Worm (Caenorhabditis elegans) whole organism, young adult: Measurements from ENCODE around the gene R02F11.3.
A peak's percentile ranks its signal among the peaks of the same experiment; 100 is the strongest.
"Not testable (repeated sequence)": the region's sequence is repeated elsewhere in the genome, so short reads cannot be mapped to it uniquely, and the experiment has no call there.

Experiments
- C06A6.2 ChIP-seq: fragments of 200-800 bp; sonication (Bioruptor generic); conservative IDR thresholded peaks from 2 replicates; pipeline ENCODE4 v1.3.6; 2022; ENCODE audit warnings: missing genetic modification characterization, missing compliant biosample characterization
- F33H1.4 ChIP-seq: fragments of 200-800 bp; sonication (Bioruptor generic); IDR thresholded peaks from 2 replicates; pipeline ENCODE4 v1.3.6; 2022; ENCODE audit warnings: missing genetic modification reagents, missing genetic modification characterization, missing compliant biosample characterization
- F39B2.1 ChIP-seq: fragments of 200-800 bp; sonication (Bioruptor generic); IDR thresholded peaks from 2 replicates; pipeline ENCODE4 v1.3.6; 2022; ENCODE audit warnings: missing genetic modification reagents, missing genetic modification characterization, missing compliant biosample characterization
- F49E8.2 ChIP-seq: sonication (generic microtip); optimal IDR thresholded peaks from 3 replicates; lab custom pipeline; 2017; ENCODE audit warnings: missing genetic modification characterization, mild to moderate bottlenecking, missing compliant biosample characterization, antibody characterized with exemption, moderate library complexity; ENCODE audit not compliant: insufficient read depth
- F57C9.4 ChIP-seq: sonication (generic microtip); optimal IDR thresholded peaks from 2 replicates; lab custom pipeline; 2017; ENCODE audit warnings: mild to moderate bottlenecking, missing genetic modification characterization, missing compliant biosample characterization
- K12H6.12 ChIP-seq: fragments of 200-800 bp; sonication (Bioruptor generic); optimal IDR thresholded peaks from 2 replicates; lab custom pipeline; 2018; ENCODE audit warnings: mild to moderate bottlenecking, missing genetic modification characterization, missing compliant biosample characterization
- T26A5.8 ChIP-seq: sonication (generic microtip); optimal IDR thresholded peaks from 2 replicates; lab custom pipeline; 2016; ENCODE audit warnings: missing genetic modification characterization, missing compliant biosample characterization
- Y53G8AR.9 ChIP-seq: fragments of 200-800 bp; sonication (Bioruptor generic); conservative IDR thresholded peaks from 2 replicates; pipeline ENCODE4 v1.3.6; 2022; ENCODE audit warnings: missing genetic modification reagents, missing genetic modification characterization, missing compliant biosample characterization
- Y79H2A.3 ChIP-seq: fragments of 200-800 bp; sonication (Bioruptor generic); conservative IDR thresholded peaks from 2 replicates; pipeline ENCODE4 v1.3.6; 2022; ENCODE audit warnings: missing genetic modification reagents, missing genetic modification characterization, missing compliant biosample characterization
- Y95B8A.8 ChIP-seq: fragments of 200-800 bp; sonication (Bioruptor generic); IDR thresholded peaks from 2 replicates; pipeline ENCODE4 v1.3.6; 2022; ENCODE audit warnings: missing genetic modification reagents, missing genetic modification characterization, missing compliant biosample characterization
- akir-1 ChIP-seq: fragments of 200-800 bp; sonication (Bioruptor generic); optimal IDR thresholded peaks from 2 replicates; lab custom pipeline; 2018; ENCODE audit warnings: mild to moderate bottlenecking, missing genetic modification characterization, moderate library complexity, missing compliant biosample characterization
- ama-1 ChIP-seq, 3 experiments: fragments of 150-350 bp in 1 of 3; sonication (generic microtip) in 2 of 3; optimal IDR thresholded peaks; 2 replicates each; lab custom pipeline; 2014 to 2018; ENCODE audit warnings: missing biosample characterization in 2 of 3, missing genetic modification characterization in 2 of 3, missing genetic modification reagents in 2 of 3
- attf-3 ChIP-seq: fragments of 200-800 bp; sonication (Bioruptor generic); conservative IDR thresholded peaks from 2 replicates; pipeline ENCODE4 v1.3.6; 2022; ENCODE audit warnings: missing genetic modification reagents, missing genetic modification characterization, missing compliant biosample characterization
- attf-5 ChIP-seq: fragments of 200-800 bp; sonication (Bioruptor generic); optimal IDR thresholded peaks from 2 replicates; lab custom pipeline; 2018; ENCODE audit warnings: mild to moderate bottlenecking, missing genetic modification characterization, missing compliant biosample characterization
- attf-6 ChIP-seq: fragments of 200-800 bp; sonication (Bioruptor generic); IDR thresholded peaks from 2 replicates; pipeline ENCODE4 v1.3.6; 2022; ENCODE audit warnings: missing genetic modification reagents, missing genetic modification characterization, missing compliant biosample characterization
- bed-2 ChIP-seq: fragments of 200-800 bp; sonication (Bioruptor generic); IDR thresholded peaks from 2 replicates; pipeline ENCODE4 v1.3.6; 2022; ENCODE audit warnings: missing genetic modification reagents, missing genetic modification characterization, missing compliant biosample characterization
- ccch-3 ChIP-seq: fragments of 200-800 bp; sonication (Bioruptor generic); optimal IDR thresholded peaks from 2 replicates; lab custom pipeline; 2018; ENCODE audit warnings: mild to moderate bottlenecking, missing genetic modification characterization, missing compliant biosample characterization
- ceh-27 ChIP-seq: fragments of 200-800 bp; sonication (Bioruptor generic); optimal IDR thresholded peaks from 2 replicates; lab custom pipeline; 2018; ENCODE audit warnings: mild to moderate bottlenecking, missing genetic modification characterization, moderate library complexity, missing compliant biosample characterization
- ceh-58 ChIP-seq: fragments of 200-800 bp; sonication (Bioruptor generic); IDR thresholded peaks from 2 replicates; pipeline ENCODE4 v1.3.6; 2022; ENCODE audit warnings: missing genetic modification characterization, missing compliant biosample characterization
- chd-7 ChIP-seq: sonication (generic microtip); optimal IDR thresholded peaks from 2 replicates; lab custom pipeline; 2016; ENCODE audit warnings: mild to moderate bottlenecking, missing genetic modification characterization, moderate library complexity, missing compliant biosample characterization
- egl-18 ChIP-seq: fragments of 200-800 bp; sonication (Bioruptor generic); IDR thresholded peaks from 2 replicates; pipeline ENCODE4 v1.3.6; 2022; ENCODE audit warnings: missing genetic modification reagents, missing genetic modification characterization, missing compliant biosample characterization
- egrh-3 ChIP-seq: fragments of 200-800 bp; sonication (Bioruptor generic); IDR thresholded peaks from 2 replicates; pipeline ENCODE4 v1.3.6; 2022; ENCODE audit warnings: missing genetic modification reagents, missing genetic modification characterization, missing compliant biosample characterization
- ekl-4 ChIP-seq: fragments of 200-800 bp; sonication (Bioruptor generic); IDR thresholded peaks from 2 replicates; pipeline ENCODE4 v1.3.6; 2022; ENCODE audit warnings: missing genetic modification reagents, missing genetic modification characterization, missing compliant biosample characterization
- fkh-3 ChIP-seq: sonication (generic microtip); optimal IDR thresholded peaks from 2 replicates; lab custom pipeline; 2016; ENCODE audit warnings: mild to moderate bottlenecking, missing genetic modification characterization, missing compliant biosample characterization
- gei-17 ChIP-seq: fragments of 200-800 bp; sonication (Bioruptor generic); optimal IDR thresholded peaks from 2 replicates; lab custom pipeline; 2018; ENCODE audit warnings: mild to moderate bottlenecking, missing genetic modification characterization, missing compliant biosample characterization
- him-1 ChIP-seq: sonication (generic microtip); optimal IDR thresholded peaks from 2 replicates; lab custom pipeline; 2016; ENCODE audit warnings: missing genotype, missing genetic modification reagents, missing genetic modification characterization, missing compliant biosample characterization
- hmg-1.2 ChIP-seq: fragments of 200-800 bp; sonication (Bioruptor generic); IDR thresholded peaks from 2 replicates; pipeline ENCODE4 v1.3.6; 2022; ENCODE audit warnings: missing genetic modification reagents, missing genetic modification characterization, missing compliant biosample characterization
- hmg-20 ChIP-seq: fragments of 200-800 bp; sonication (Bioruptor generic); IDR thresholded peaks from 2 replicates; pipeline ENCODE4 v1.3.6; 2022; ENCODE audit warnings: missing genetic modification reagents, missing genetic modification characterization, missing compliant biosample characterization
- hrde-1 ChIP-seq: sonication (generic microtip); optimal IDR thresholded peaks from 2 replicates; lab custom pipeline; 2016; ENCODE audit warnings: missing genetic modification characterization, mild to moderate bottlenecking, missing compliant biosample characterization, moderate library complexity, missing genotype, missing genetic modification reagents, borderline replicate concordance
- hsf-1 ChIP-seq: fragments of 200-800 bp; sonication (Bioruptor generic); IDR thresholded peaks from 2 replicates; pipeline ENCODE4 v1.3.6; 2022; ENCODE audit warnings: missing genetic modification reagents, missing genetic modification characterization, missing compliant biosample characterization
- lin-26 ChIP-seq: fragments of 200-800 bp; sonication (Bioruptor generic); IDR thresholded peaks from 2 replicates; pipeline ENCODE4 v1.3.6; 2022; ENCODE audit warnings: missing genetic modification reagents, missing genetic modification characterization, missing compliant biosample characterization
- lin-35 ChIP-seq, 3 experiments: fragments of 150-350 bp in 2 of 3; sonication (generic microtip) in 1 of 3; optimal IDR thresholded peaks; 2 replicates each; lab custom pipeline; 2014 to 2018; ENCODE audit warnings: missing biosample characterization in 3 of 3, missing genetic modification characterization in 3 of 3, missing genetic modification reagents in 3 of 3
- lir-1 ChIP-seq: fragments of 200-800 bp; sonication (Bioruptor generic); conservative IDR thresholded peaks from 2 replicates; pipeline ENCODE4 v1.3.6; 2022; ENCODE audit warnings: missing genetic modification reagents, missing genetic modification characterization, missing compliant biosample characterization
- lsl-1 ChIP-seq: fragments of 200-800 bp; sonication (Bioruptor generic); optimal IDR thresholded peaks from 2 replicates; lab custom pipeline; 2018; ENCODE audit warnings: mild to moderate bottlenecking, missing genetic modification characterization, moderate library complexity, missing compliant biosample characterization
- madf-3 ChIP-seq: fragments of 200-800 bp; sonication (Bioruptor generic); IDR thresholded peaks from 2 replicates; pipeline ENCODE4 v1.3.6; 2022; ENCODE audit warnings: missing genetic modification reagents, missing genetic modification characterization, missing compliant biosample characterization
- madf-6 ChIP-seq: fragments of 200-800 bp; sonication (Bioruptor generic); IDR thresholded peaks from 2 replicates; pipeline ENCODE4 v1.3.6; 2022; ENCODE audit warnings: missing genetic modification reagents, missing genetic modification characterization, missing compliant biosample characterization
- mcd-1 ChIP-seq: fragments of 200-800 bp; sonication (Bioruptor generic); IDR thresholded peaks from 2 replicates; pipeline ENCODE4 v1.3.6; 2022; ENCODE audit warnings: missing genetic modification reagents, missing genetic modification characterization, missing compliant biosample characterization
- mes-4 ChIP-seq: sonication (generic microtip); optimal IDR thresholded peaks from 2 replicates; lab custom pipeline; 2016; ENCODE audit warnings: missing genotype, missing genetic modification characterization, missing compliant biosample characterization
- pbrm-1 ChIP-seq: fragments of 200-800 bp; sonication (Bioruptor generic); IDR thresholded peaks from 2 replicates; pipeline ENCODE4 v1.3.6; 2022; ENCODE audit warnings: missing genetic modification reagents, missing genetic modification characterization, missing compliant biosample characterization
- rcor-1 ChIP-seq: fragments of 200-800 bp; sonication (Bioruptor generic); IDR thresholded peaks from 2 replicates; pipeline ENCODE4 v1.3.6; 2022; ENCODE audit warnings: missing genetic modification reagents, missing genetic modification characterization, missing compliant biosample characterization
- snpc-4 ChIP-seq, 5 experiments: fragments of 150-350 bp in 1 of 5; sonication (generic microtip) in 4 of 5; optimal IDR thresholded peaks; 2 replicates each; lab custom pipeline; 2014 to 2018; ENCODE audit warnings: missing genetic modification characterization in 5 of 5, missing biosample characterization in 3 of 5, antibody characterized with exemption in 2 of 5, mild to moderate bottlenecking in 2 of 5, missing compliant biosample characterization in 2 of 5, missing genotype in 2 of 5, moderate library complexity in 2 of 5, missing genetic modification reagents in 1 of 5
- xnd-1 ChIP-seq: sonication (generic microtip); optimal IDR thresholded peaks from 2 replicates; lab custom pipeline; 2016; ENCODE audit warnings: missing genotype, missing genetic modification reagents, missing genetic modification characterization, missing compliant biosample characterization
- ztf-3 ChIP-seq: fragments of 200-800 bp; sonication (Bioruptor generic); optimal IDR thresholded peaks from 2 replicates; lab custom pipeline; 2018; ENCODE audit warnings: mild to moderate bottlenecking, missing genetic modification characterization, missing compliant biosample characterization

Gene R02F11.3

DNA sequence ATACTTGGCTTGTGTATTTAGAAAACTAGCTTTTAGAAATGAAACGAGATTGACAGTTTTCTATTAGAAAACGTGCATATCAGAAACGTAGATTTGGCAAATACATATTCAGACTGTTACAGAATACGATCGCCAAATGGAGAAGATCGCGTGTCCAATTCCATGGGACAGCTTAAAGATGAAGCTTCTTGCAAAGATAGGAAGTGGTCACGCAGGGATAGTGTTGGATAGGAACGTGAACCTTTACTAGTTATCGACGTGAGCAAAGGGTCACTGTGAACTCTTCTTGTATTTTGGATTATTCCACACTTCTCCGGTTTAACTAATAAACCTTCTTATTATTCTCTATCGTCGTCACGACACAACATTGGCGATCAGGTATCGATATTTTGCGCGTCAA, 45.1 kb downstream of the R02F11.3 start, which contains the start of gene bgnt-1.4:
TSS of gene bgnt-1.4 (plus strand) at position 301 of the 400 bp plus-strand sequence.
- TF ChIP-seq ama-1 (optimal IDR thresholded peaks at IDR 0.05; lab: Kevin White, UChicago); ama-1 (GFP tag; optimal IDR thresholded peaks at IDR 0.05; lab: Kevin White, UChicago); egl-18; xnd-1 (tag; lab: Kevin White, UChicago): not testable (repeated sequence)

DNA sequence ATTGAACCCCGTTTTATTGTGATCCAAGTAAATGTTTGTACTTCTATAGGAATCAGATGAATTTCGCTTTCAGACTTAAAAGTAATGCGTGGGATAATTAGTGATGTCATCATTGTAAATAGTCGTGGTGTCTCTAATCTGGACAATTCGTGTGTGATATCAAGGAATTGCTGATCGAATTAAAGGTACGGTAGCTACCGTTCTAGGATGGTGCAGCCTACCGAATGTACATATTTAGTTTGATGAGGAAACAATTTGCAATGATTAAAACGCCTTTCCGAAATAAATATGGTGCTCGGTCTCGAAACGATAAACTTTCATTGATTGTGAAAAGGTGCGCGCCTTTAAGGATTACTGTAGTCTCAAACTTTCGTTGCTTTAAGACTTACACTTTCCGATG, 47.2 kb downstream of the R02F11.3 start:
- TF ChIP-seq F33H1.4 (0 out of 2 replicates have a peak, but pooled peaks have one; percentile 21), akir-1 (GFP tag; lab: Kevin White, UChicago) (no peak), hmg-1.2 (peak; percentile 14; the same call in 1 of the 2 replicates), hmg-20 (GFP tag; lab: Robert Waterston, UW) (0 out of 2 replicates have a peak, but pooled peaks have one; percentile 3), lin-35 (GFP tag; optimal IDR thresholded peaks at IDR 0.05; lab: Kevin White, UChicago) (peak in 1 of 3 experiments; percentile 17), attf-5 (no peak), ztf-3 (GFP tag; lab: Kevin White, UChicago) (no peak), ccch-3 (no peak), madf-3 (GFP tag; lab: Robert Waterston, UW) (peak; percentile 78; the same call in 1 of the 2 replicates), hsf-1 (GFP tag; lab: Robert Waterston, UW) (peak; percentile 74), pbrm-1 (GFP tag; lab: Robert Waterston, UW) (no peak), attf-6 (peak; percentile 47; the same call in 1 of the 2 replicates), F57C9.4 (tag; lab: Kevin White, UChicago) (no peak), hrde-1 (tag; lab: Kevin White, UChicago) (peak; percentile 10), rcor-1 (peak; percentile 46; the same call in 1 of the 2 replicates), ekl-4 (GFP tag; lab: Robert Waterston, UW) (peak; percentile 52; the same call in 1 of the 2 replicates), ama-1 (optimal IDR thresholded peaks at IDR 0.05; lab: Kevin White, UChicago) (no peak), ama-1 (GFP tag; optimal IDR thresholded peaks at IDR 0.05; lab: Kevin White, UChicago) (peak in 1 of 2 experiments; percentile 37), chd-7 (tag; lab: Kevin White, UChicago) (no peak), ceh-58 (no peak), him-1 (tag; lab: Kevin White, UChicago) (peak; percentile 21), snpc-4 (GFP tag; optimal IDR thresholded peaks at IDR 0.05; lab: Kevin White, UChicago) (no peak), snpc-4 (tag; optimal IDR thresholded peaks at IDR 0.05; lab: Kevin White, UChicago) (no peak), T26A5.8 (peak; percentile 2), F49E8.2 (tag; lab: Kevin White, UChicago) (peak; percentile 15), lin-26 (no peak), F39B2.1 (GFP tag; lab: Robert Waterston, UW) (peak; percentile 76; the same call in 1 of the 2 replicates), Y95B8A.8 (0 out of 2 replicates have a peak, but pooled peaks have one; percentile 39), lir-1 (GFP tag; lab: Robert Waterston, UW) (no peak), Y53G8AR.9 (GFP tag; lab: Robert Waterston, UW) (peak; percentile 79), madf-6 (GFP tag; lab: Robert Waterston, UW) (peak; percentile 63)

DNA sequence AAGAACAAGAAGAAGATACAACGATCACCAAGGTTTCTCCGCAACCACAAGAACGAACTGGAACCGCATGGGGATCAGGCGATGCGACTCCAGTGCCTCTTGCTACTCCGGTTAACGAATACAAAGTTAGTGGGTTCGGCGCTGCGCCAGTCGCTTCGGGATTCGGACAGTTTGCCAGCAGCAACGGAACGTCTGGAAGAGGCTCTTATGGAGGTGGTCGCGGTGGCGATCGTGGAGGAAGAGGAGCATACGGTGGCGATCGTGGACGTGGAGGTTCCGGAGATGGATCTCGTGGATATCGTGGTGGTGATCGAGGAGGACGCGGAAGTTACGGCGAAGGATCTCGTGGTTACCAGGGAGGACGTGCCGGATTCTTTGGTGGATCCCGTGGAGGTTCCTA, 47.7 kb downstream of the R02F11.3 start:
- TF ChIP-seq egrh-3 (GFP tag; lab: Robert Waterston, UW): peak; percentile 39; the same call in 1 of the 2 replicates
- no peak for TF ChIP-seq bed-2
- TF ChIP-seq Y53G8AR.9 (GFP tag; lab: Robert Waterston, UW): 0 out of 2 replicates have a peak, but pooled peaks have one; percentile 56
- no peak for TF ChIP-seq attf-3 (GFP tag; lab: Robert Waterston, UW)
- no peak for TF ChIP-seq ztf-3 (GFP tag; lab: Kevin White, UChicago)
- no peak for TF ChIP-seq mcd-1
- TF ChIP-seq ceh-27 (GFP tag; lab: Kevin White, UChicago): no peak
- TF ChIP-seq hrde-1 (tag; lab: Kevin White, UChicago): no peak
- no peak for TF ChIP-seq fkh-3 (tag; lab: Kevin White, UChicago)
- no peak for TF ChIP-seq C06A6.2
- TF ChIP-seq Y95B8A.8: no peak
- 0 out of 2 replicates have a peak, but pooled peaks have one; percentile 14 for TF ChIP-seq hmg-20 (GFP tag; lab: Robert Waterston, UW)
- no peak for TF ChIP-seq K12H6.12 (tag; lab: Kevin White, UChicago)
- no peak for TF ChIP-seq ccch-3
- TF ChIP-seq gei-17 (GFP tag; lab: Kevin White, UChicago): no peak
- no peak for TF ChIP-seq mes-4 (tag; lab: Kevin White, UChicago)
- TF ChIP-seq Y79H2A.3 (GFP tag; lab: Robert Waterston, UW): no peak
- TF ChIP-seq F57C9.4 (tag; lab: Kevin White, UChicago): no peak
- TF ChIP-seq lsl-1 (GFP tag; lab: Kevin White, UChicago): no peak
